Fruit fly (Drosophila melanogaster) whole organism, embryonic: ENCODE results near the gene CG7058.

Source experiments
- B-H1 ChIP-seq: fragments of 200-800 bp; sonication (Bioruptor generic); IDR thresholded peaks from 3 replicates; pipeline ENCODE4 v1.3.6; 2022; ENCODE audit warnings: missing biosample characterization, missing genetic modification characterization
- CG10147 ChIP-seq: fragments of 200-800 bp; sonication (Bioruptor generic); optimal IDR thresholded peaks from 2 replicates; lab custom pipeline; 2019; ENCODE audit warnings: missing biosample characterization, mild to moderate bottlenecking, missing genetic modification characterization, moderate library complexity
- CG11093 ChIP-seq: fragments of 200-800 bp; sonication (Bioruptor generic); IDR thresholded peaks from 3 replicates; pipeline ENCODE4 v1.3.6; 2022; ENCODE audit warnings: missing biosample characterization, missing genetic modification characterization
- CG11504 ChIP-seq: fragments of 200-800 bp; sonication (Bioruptor generic); optimal IDR thresholded peaks from 3 replicates; lab custom pipeline; 2019; ENCODE audit warnings: missing biosample characterization, mild to moderate bottlenecking, missing genetic modification characterization, moderate library complexity
- CG12659 ChIP-seq: fragments of 200-800 bp; sonication (Bioruptor generic); optimal IDR thresholded peaks from 3 replicates; lab custom pipeline; 2017; ENCODE audit warnings: mild to moderate bottlenecking, missing biosample characterization, missing genetic modification reagents, missing genetic modification characterization
- CG13123 ChIP-seq: fragments of 200-800 bp; sonication (Bioruptor generic); optimal IDR thresholded peaks from 2 replicates; lab custom pipeline; 2016; ENCODE audit warnings: missing biosample characterization, missing genetic modification characterization
- CG1529 ChIP-seq: fragments of 200-800 bp; sonication (Bioruptor generic); optimal IDR thresholded peaks from 3 replicates; lab custom pipeline; 2018; ENCODE audit warnings: missing biosample characterization, missing genetic modification characterization
- CG15601 ChIP-seq: fragments of 200-800 bp; sonication (Bioruptor generic); optimal IDR thresholded peaks from 3 replicates; lab custom pipeline; 2019; ENCODE audit warnings: missing biosample characterization, mild to moderate bottlenecking, missing genetic modification characterization, moderate library complexity
- CG1603 ChIP-seq: fragments of 200-800 bp; sonication (Bioruptor generic); optimal IDR thresholded peaks from 2 replicates; lab custom pipeline; 2019; ENCODE audit warnings: missing biosample characterization, mild to moderate bottlenecking, missing genetic modification characterization, moderate library complexity
- CG17328 ChIP-seq: fragments of 200-800 bp; sonication (Bioruptor generic); IDR thresholded peaks from 2 replicates; pipeline ENCODE4 v1.3.6; 2022; ENCODE audit warnings: missing biosample characterization, missing genetic modification characterization
- CG17385 ChIP-seq: fragments of 200-800 bp; sonication (Bioruptor generic); optimal IDR thresholded peaks from 3 replicates; lab custom pipeline; 2018; ENCODE audit warnings: missing biosample characterization, mild to moderate bottlenecking, missing genetic modification characterization
- CG2199 ChIP-seq: fragments of 200-800 bp; sonication (Bioruptor generic); IDR thresholded peaks from 3 replicates; pipeline ENCODE4 v1.3.6; 2022; ENCODE audit warnings: missing biosample characterization, missing genetic modification characterization
- CG2202 ChIP-seq: fragments of 200-800 bp; sonication (Bioruptor generic); optimal IDR thresholded peaks from 2 replicates; lab custom pipeline; 2018; ENCODE audit warnings: missing biosample characterization, mild to moderate bottlenecking, missing genetic modification characterization
- CG2678 ChIP-seq: fragments of 200-800 bp; sonication (Bioruptor generic); optimal IDR thresholded peaks from 3 replicates; lab custom pipeline; 2019; ENCODE audit warnings: missing biosample characterization, mild to moderate bottlenecking, missing genetic modification characterization, moderate library complexity
- CG34422 ChIP-seq: fragments of 200-800 bp; sonication (Bioruptor generic); IDR thresholded peaks from 3 replicates; pipeline ENCODE4 v1.3.6; 2022; ENCODE audit warnings: missing biosample characterization, missing genetic modification characterization
- CG4707 ChIP-seq: fragments of 200-800 bp; sonication (Bioruptor generic); optimal IDR thresholded peaks from 2 replicates; lab custom pipeline; 2018; ENCODE audit warnings: missing biosample characterization, mild to moderate bottlenecking, missing genetic modification characterization, moderate library complexity
- CG8924 ChIP-seq: fragments of 200-800 bp; optimal IDR thresholded peaks from 3 replicates; lab custom pipeline; 2019; ENCODE audit warnings: missing biosample characterization, mild to moderate bottlenecking, missing genetic modification characterization, moderate library complexity
- CG9437 ChIP-seq: fragments of 200-800 bp; sonication (Bioruptor generic); optimal IDR thresholded peaks from 2 replicates; lab custom pipeline; 2018; ENCODE audit warnings: missing biosample characterization, mild to moderate bottlenecking, missing genetic modification characterization
- CG9817 ChIP-seq: fragments of 200-800 bp; sonication (Bioruptor generic); optimal IDR thresholded peaks from 2 replicates; lab custom pipeline; 2018; ENCODE audit warnings: missing biosample characterization, mild to moderate bottlenecking, missing genetic modification characterization, moderate library complexity
- CHES-1-like ChIP-seq: fragments of 200-800 bp; sonication (Bioruptor generic); optimal IDR thresholded peaks from 2 replicates; lab custom pipeline; 2016; ENCODE audit warnings: missing biosample characterization, missing genetic modification characterization
- CTCF ChIP-seq: fragments of 200-800 bp; sonication (Bioruptor generic); optimal IDR thresholded peaks from 2 replicates; lab custom pipeline; 2017; ENCODE audit warnings: missing biosample characterization, mild to moderate bottlenecking, missing genetic modification characterization, moderate library complexity
- D19A ChIP-seq: fragments of 200-800 bp; optimal IDR thresholded peaks from 3 replicates; lab custom pipeline; 2019; ENCODE audit warnings: missing biosample characterization, mild to moderate bottlenecking, missing genetic modification characterization, moderate library complexity
- Dek ChIP-seq: fragments of 200-800 bp; sonication (Bioruptor generic); optimal IDR thresholded peaks from 3 replicates; lab custom pipeline; 2019; ENCODE audit warnings: missing biosample characterization, mild to moderate bottlenecking, missing genetic modification characterization, moderate library complexity
- Dll ChIP-seq: fragments of 200-800 bp; sonication (Bioruptor generic); IDR thresholded peaks from 4 replicates; pipeline ENCODE4 v1.3.6; 2022; ENCODE audit warnings: missing biosample characterization, missing genetic modification characterization; ENCODE audit not compliant: partially characterized antibody
- Ets65A ChIP-seq: fragments of 200-800 bp; sonication (Bioruptor generic); peaks from one replicate; lab custom pipeline; 2016; ENCODE audit warnings: missing biosample characterization, missing genetic modification characterization
- Fer3 ChIP-seq: fragments of 200-800 bp; sonication (Bioruptor generic); optimal IDR thresholded peaks from 2 replicates; lab custom pipeline; 2018; ENCODE audit warnings: missing biosample characterization, mild to moderate bottlenecking, missing genetic modification characterization, moderate library complexity
- HHEX ChIP-seq: fragments of 200-800 bp; sonication (Bioruptor generic); optimal IDR thresholded peaks from 3 replicates; lab custom pipeline; 2017; ENCODE audit warnings: missing biosample characterization, mild to moderate bottlenecking, missing genetic modification characterization, missing genetic modification reagents
- MTF-1 ChIP-seq: fragments of 200-800 bp; sonication (Bioruptor generic); optimal IDR thresholded peaks from 2 replicates; lab custom pipeline; 2018; ENCODE audit warnings: missing biosample characterization, mild to moderate bottlenecking, missing genetic modification characterization, borderline replicate concordance
- Med ChIP-seq: fragments of 200-800 bp; sonication (Bioruptor generic); peaks from one replicate; lab custom pipeline; 2016; ENCODE audit warnings: missing biosample characterization, missing genetic modification characterization, mild to moderate bottlenecking, inconsistent platforms, moderate library complexity
- Nf-YA ChIP-seq: fragments of 200-800 bp; sonication (Bioruptor generic); IDR thresholded peaks from 2 replicates; pipeline ENCODE4 v1.3.6; 2022; ENCODE audit warnings: missing biosample characterization, missing genetic modification characterization
- Oli ChIP-seq: fragments of 200-800 bp; sonication (Bioruptor generic); optimal IDR thresholded peaks from 2 replicates; lab custom pipeline; 2018; ENCODE audit warnings: missing biosample characterization, mild to moderate bottlenecking, missing genetic modification characterization, moderate library complexity
- cato ChIP-seq: fragments of 200-800 bp; sonication (Bioruptor generic); optimal IDR thresholded peaks from 2 replicates; lab custom pipeline; 2016; ENCODE audit warnings: missing biosample characterization, missing genetic modification characterization, borderline replicate concordance
- chinmo ChIP-seq: fragments of 200-800 bp; sonication (Bioruptor generic); IDR thresholded peaks from 4 replicates; pipeline ENCODE4 v1.3.6; 2022; ENCODE audit warnings: missing biosample characterization, missing genetic modification characterization; ENCODE audit not compliant: partially characterized antibody
- ci ChIP-seq: fragments of 200-800 bp; sonication (Bioruptor generic); IDR thresholded peaks from 3 replicates; pipeline ENCODE4 v1.3.6; 2022; ENCODE audit warnings: missing biosample characterization, missing genetic modification characterization
- da ChIP-seq: fragments of 200-800 bp; sonication (Bioruptor generic); optimal IDR thresholded peaks from 2 replicates; lab custom pipeline; 2016; ENCODE audit warnings: missing biosample characterization, missing genetic modification characterization
- dmrt99B ChIP-seq: fragments of 200-800 bp; sonication (Bioruptor generic); optimal IDR thresholded peaks from 2 replicates; lab custom pipeline; 2018; ENCODE audit warnings: missing biosample characterization, mild to moderate bottlenecking, missing genetic modification characterization, moderate library complexity
- klu ChIP-seq: fragments of 200-800 bp; sonication (Bioruptor generic); IDR thresholded peaks from 2 replicates; pipeline ENCODE4 v1.3.6; 2022; ENCODE audit warnings: missing biosample characterization, missing genetic modification characterization
- luna ChIP-seq: fragments of 200-800 bp; sonication (Bioruptor generic); optimal IDR thresholded peaks from 2 replicates; lab custom pipeline; 2016; ENCODE audit warnings: missing biosample characterization, missing genetic modification characterization
- nom ChIP-seq: fragments of 200-800 bp; sonication (Bioruptor generic); optimal IDR thresholded peaks from 2 replicates; lab custom pipeline; 2017; ENCODE audit warnings: missing biosample characterization, missing genetic modification characterization, mild to moderate bottlenecking, moderate library complexity, missing genetic modification reagents
- psq ChIP-seq: fragments of 200-800 bp; sonication (Bioruptor generic); optimal IDR thresholded peaks from 2 replicates; lab custom pipeline; 2017; ENCODE audit warnings: missing biosample characterization, missing genetic modification characterization
- salm ChIP-seq: fragments of 200-800 bp; sonication (Bioruptor generic); optimal IDR thresholded peaks from 2 replicates; lab custom pipeline; 2018; ENCODE audit warnings: missing biosample characterization, mild to moderate bottlenecking, missing genetic modification characterization
- slou ChIP-seq: fragments of 200-800 bp; sonication (Bioruptor generic); optimal IDR thresholded peaks from 3 replicates; lab custom pipeline; 2016; ENCODE audit warnings: missing biosample characterization, missing genetic modification characterization
- sob ChIP-seq: fragments of 200-800 bp; sonication (Bioruptor generic); IDR thresholded peaks from 2 replicates; pipeline ENCODE4 v1.3.6; 2022; ENCODE audit warnings: missing biosample characterization, missing genetic modification characterization
- ssp ChIP-seq: fragments of 200-800 bp; sonication (Bioruptor generic); IDR thresholded peaks from 2 replicates; pipeline ENCODE4 v1.3.6; 2022; ENCODE audit warnings: missing biosample characterization, missing genetic modification characterization
- ttk ChIP-seq: fragments of 200-800 bp; sonication (Bioruptor generic); IDR thresholded peaks from 2 replicates; pipeline ENCODE4 v2.1.2; 2022; ENCODE audit warnings: missing biosample characterization, missing genetic modification characterization
- unpg ChIP-seq: fragments of 200-800 bp; sonication (Bioruptor generic); optimal IDR thresholded peaks from 3 replicates; lab custom pipeline; 2018; ENCODE audit warnings: missing biosample characterization, mild to moderate bottlenecking, missing genetic modification characterization, moderate library complexity
- vnd ChIP-seq: fragments of 200-800 bp; sonication (Bioruptor generic); IDR thresholded peaks from 3 replicates; pipeline ENCODE4 v1.3.6; 2022; ENCODE audit warnings: missing biosample characterization, missing genetic modification characterization; ENCODE audit not compliant: partially characterized antibody
- vvl ChIP-seq: fragments of 200-800 bp; sonication (Bioruptor generic); IDR thresholded peaks from 2 replicates; pipeline ENCODE4 v1.3.6; 2022; ENCODE audit warnings: missing biosample characterization, missing genetic modification characterization

Gene CG7058

DNA sequence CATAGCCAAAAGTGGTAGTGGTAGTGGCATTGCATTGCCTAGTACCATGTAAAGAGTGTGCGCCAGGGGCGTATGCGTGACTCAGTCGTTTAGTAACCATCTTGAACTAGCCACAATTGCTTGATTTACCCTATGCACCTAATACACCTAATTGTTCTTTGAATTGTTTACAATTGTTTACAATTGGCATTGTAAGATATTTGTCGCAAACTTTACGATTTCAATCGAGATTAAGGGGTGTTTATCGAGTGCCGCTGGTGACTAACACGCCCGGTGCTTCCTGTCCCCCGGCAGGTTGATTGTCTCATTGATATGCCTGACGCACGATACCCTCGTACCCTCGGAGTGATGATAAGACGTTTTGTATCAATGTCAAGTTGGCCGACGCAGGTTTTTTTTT, 30.6 kb downstream of the CG7058 start (continued):
- peak; percentile 30 for TF ChIP-seq CG17385 (GFP tag; lab: Kevin White, UChicago)
- TF ChIP-seq cato: no peak
- TF ChIP-seq CG34422: peak; percentile 90
- peak; percentile 49 for TF ChIP-seq CG9437 (GFP tag; lab: Kevin White, UChicago)
- TF ChIP-seq CHES-1-like (GFP tag; lab: Kevin White, UChicago): peak; percentile 24
- TF ChIP-seq sob (GFP tag; lab: Robert Waterston, UW): peak; percentile 35; the same call in 1 of the 2 replicates
- no peak for TF ChIP-seq slou
- TF ChIP-seq chinmo (GFP tag; lab: Robert Waterston, UW): no peak
- no peak for TF ChIP-seq Nf-YA (GFP tag; lab: Robert Waterston, UW)
- TF ChIP-seq ttk (GFP tag; lab: Robert Waterston, UW): 0 out of 2 replicates have a peak, but pooled peaks have one; percentile 22
- TF ChIP-seq dmrt99B: peak; percentile 59
- no peak for TF ChIP-seq CG4707 (GFP tag; lab: Kevin White, UChicago)

DNA sequence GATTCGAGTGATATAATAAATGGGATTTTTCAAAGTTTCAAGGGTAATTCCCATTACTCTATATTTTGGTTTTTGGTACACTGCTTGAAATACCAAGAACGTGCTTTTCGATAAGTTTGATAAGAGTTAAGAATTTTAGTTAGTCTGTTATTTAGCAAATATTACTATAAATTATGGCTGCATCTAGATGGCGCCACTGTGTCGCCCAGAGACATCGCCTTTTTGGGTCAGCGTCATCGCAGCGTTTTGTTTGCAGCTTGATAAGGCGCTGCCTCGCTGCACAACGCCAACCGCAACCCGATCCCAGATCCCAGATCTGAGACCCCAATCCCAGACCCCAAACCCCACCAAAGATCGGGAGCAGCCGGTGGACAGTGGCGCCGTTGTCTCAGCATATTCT, 32.0 kb downstream of the CG7058 start:
- TF ChIP-seq CG11093 (GFP tag; lab: Robert Waterston, UW) (no peak), CTCF (GFP tag; lab: Kevin White, UChicago) (peak; percentile 87), CG17328 (GFP tag; lab: Robert Waterston, UW) (no peak), CG2199 (GFP tag; lab: Robert Waterston, UW) (0 out of 3 replicates have a peak, but pooled peaks have one; percentile 35), unpg (GFP tag; lab: Kevin White, UChicago) (no peak), Med (peak; percentile 57)

DNA sequence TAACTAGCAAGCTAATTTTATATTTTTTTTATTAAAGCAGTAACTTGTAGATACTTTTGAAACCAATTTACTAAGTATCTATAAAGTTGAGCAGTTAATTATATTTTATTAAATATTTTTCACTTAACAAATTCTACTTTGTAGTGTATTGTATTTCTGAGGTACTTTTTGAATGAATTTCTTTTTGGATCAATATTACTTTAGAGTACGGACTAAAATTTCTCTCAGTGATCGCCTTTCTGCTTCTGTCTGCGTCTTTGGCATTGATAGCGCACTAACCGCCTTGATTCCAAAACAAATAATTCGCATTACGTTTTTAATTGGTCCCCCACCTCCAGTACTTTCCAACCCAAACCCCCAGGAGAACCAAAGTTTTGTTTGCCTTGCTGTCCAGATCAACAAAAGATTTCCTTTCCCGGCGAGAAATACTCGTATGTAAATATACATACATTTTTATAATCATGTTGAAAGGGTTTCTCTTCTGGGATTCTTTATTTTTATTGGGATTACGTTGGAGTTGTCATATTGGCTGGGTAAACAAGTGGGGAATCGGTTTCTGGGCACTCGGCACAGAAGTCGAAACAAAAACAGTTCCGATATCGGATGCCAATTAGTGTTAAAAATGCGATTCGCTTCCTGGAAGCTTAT, 32.6 kb downstream of the CG7058 start:
- no peak for TF ChIP-seq CG13123 (GFP tag; lab: Kevin White, UChicago)
- TF ChIP-seq HHEX: no peak
- peak; percentile 32 for TF ChIP-seq nom (GFP tag; lab: Kevin White, UChicago)
- TF ChIP-seq CG4707 (GFP tag; lab: Kevin White, UChicago): peak; percentile 17
- TF ChIP-seq psq (GFP tag; lab: Kevin White, UChicago): no peak
- TF ChIP-seq salm (tag; lab: Kevin White, UChicago): no peak
- no peak for TF ChIP-seq klu
- TF ChIP-seq CG10147: no peak
- TF ChIP-seq vnd (GFP tag; lab: Robert Waterston, UW): no peak
- TF ChIP-seq CG1529 (GFP tag; lab: Kevin White, UChicago): peak; percentile 2
- peak; percentile 12 for TF ChIP-seq CG2678 (tag; lab: Kevin White, UChicago)
- TF ChIP-seq ssp (GFP tag; lab: Robert Waterston, UW): no peak
- 0 out of 3 replicates have a peak, but pooled peaks have one; percentile 15 for TF ChIP-seq ci (GFP tag; lab: Robert Waterston, UW)
- peak; percentile 11 for TF ChIP-seq Ets65A (GFP tag; lab: Kevin White, UChicago)
- no peak for TF ChIP-seq Dll
- no peak for TF ChIP-seq Fer3
- TF ChIP-seq Oli (tag; lab: Kevin White, UChicago): no peak
- no peak for TF ChIP-seq CG1603 (tag; lab: Kevin White, UChicago)
- TF ChIP-seq CG12659 (GFP tag; lab: Kevin White, UChicago): no peak
- no peak for TF ChIP-seq B-H1 (GFP tag; lab: Robert Waterston, UW)
- TF ChIP-seq CG9817 (tag; lab: Kevin White, UChicago): no peak
- TF ChIP-seq CG2202 (tag; lab: Kevin White, UChicago): no peak
- TF ChIP-seq CG8924 (tag; lab: Kevin White, UChicago): no peak
- TF ChIP-seq Dek (tag; lab: Kevin White, UChicago): no peak
- TF ChIP-seq MTF-1 (GFP tag; lab: Kevin White, UChicago): no peak
- TF ChIP-seq vvl: no peak
- TF ChIP-seq CG11504 (tag; lab: Kevin White, UChicago): peak; percentile 25
- peak; percentile 50 for TF ChIP-seq CG15601 (tag; lab: Kevin White, UChicago)
- no peak for TF ChIP-seq D19A
- no peak for TF ChIP-seq da (GFP tag; lab: Kevin White, UChicago)
- no peak for TF ChIP-seq luna (GFP tag; lab: Kevin White, UChicago)
